Worm (Caenorhabditis elegans) whole organism, late embryonic: Measurements from ENCODE around the gene tlp-1.

Experiments
- C08G9.2 ChIP-seq: sonication (generic microtip); optimal IDR thresholded peaks from 2 replicates; lab custom pipeline; 2016; ENCODE audit warnings: mild to moderate bottlenecking, missing genetic modification characterization, moderate library complexity, missing compliant biosample characterization
- T23F11.4 ChIP-seq: fragments of 200-800 bp; sonication (Bioruptor generic); optimal IDR thresholded peaks from 2 replicates; lab custom pipeline; 2018; ENCODE audit warnings: mild to moderate bottlenecking, missing genetic modification characterization, missing compliant biosample characterization
- ceh-18 ChIP-seq: sonication (generic microtip); optimal IDR thresholded peaks from 2 replicates; lab custom pipeline; 2016; ENCODE audit warnings: missing genetic modification characterization, missing compliant biosample characterization
- ceh-2 ChIP-seq: sonication (generic microtip); optimal IDR thresholded peaks from 2 replicates; lab custom pipeline; 2016; ENCODE audit warnings: missing genotype, missing genetic modification characterization, missing compliant biosample characterization
- ceh-34 ChIP-seq: sonication (generic microtip); optimal IDR thresholded peaks from 2 replicates; lab custom pipeline; 2016; ENCODE audit warnings: mild to moderate bottlenecking, missing genetic modification characterization, missing compliant biosample characterization
- ceh-45 ChIP-seq: fragments of 200-800 bp; sonication (Bioruptor generic); IDR thresholded peaks from 2 replicates; pipeline ENCODE4 v1.3.6; 2022; ENCODE audit warnings: missing genetic modification reagents, missing genetic modification characterization, missing compliant biosample characterization
- ceh-6 ChIP-seq: fragments of 200-800 bp; sonication (Bioruptor generic); optimal IDR thresholded peaks from 2 replicates; lab custom pipeline; 2018; ENCODE audit warnings: mild to moderate bottlenecking, missing genetic modification characterization, missing compliant biosample characterization
- che-1 ChIP-seq: sonication (generic microtip); optimal IDR thresholded peaks from 2 replicates; lab custom pipeline; 2016; ENCODE audit warnings: mild to moderate bottlenecking, missing genetic modification characterization, missing compliant biosample characterization
- dve-1 ChIP-seq: sonication (generic microtip); optimal IDR thresholded peaks from 2 replicates; lab custom pipeline; 2017; ENCODE audit warnings: antibody characterized with exemption, mild to moderate bottlenecking, missing genetic modification characterization, missing compliant biosample characterization
- ets-4 ChIP-seq: sonication (generic microtip); optimal IDR thresholded peaks from 2 replicates; lab custom pipeline; 2016; ENCODE audit warnings: missing genetic modification characterization, missing compliant biosample characterization
- fax-1 ChIP-seq: sonication (generic microtip); optimal IDR thresholded peaks from 2 replicates; lab custom pipeline; 2016; ENCODE audit warnings: missing genotype, missing genetic modification characterization, missing compliant biosample characterization
- fkh-10 ChIP-seq: fragments of 150-350 bp; optimal IDR thresholded peaks from 2 replicates; lab custom pipeline; 2014; ENCODE audit warnings: missing biosample characterization, missing genetic modification reagents, missing genetic modification characterization
- hlh-15 ChIP-seq: sonication (generic microtip); optimal IDR thresholded peaks from 2 replicates; lab custom pipeline; 2016; ENCODE audit warnings: missing genetic modification characterization, missing compliant biosample characterization
- hlh-6 ChIP-seq: sonication (generic microtip); optimal IDR thresholded peaks from 2 replicates; lab custom pipeline; 2016; ENCODE audit warnings: missing genotype, missing genetic modification characterization, missing compliant biosample characterization
- hlh-8 ChIP-seq: sonication (generic microtip); optimal IDR thresholded peaks from 2 replicates; lab custom pipeline; 2016; ENCODE audit warnings: missing genotype, missing genetic modification characterization, missing compliant biosample characterization
- lin-11 ChIP-seq: fragments of 200-800 bp; sonication (Bioruptor generic); optimal IDR thresholded peaks from 2 replicates; lab custom pipeline; 2018; ENCODE audit warnings: mild to moderate bottlenecking, missing genetic modification characterization, missing compliant biosample characterization
- mec-3 ChIP-seq: sonication (generic microtip); optimal IDR thresholded peaks from 2 replicates; lab custom pipeline; 2016; ENCODE audit warnings: borderline replicate concordance, missing genetic modification characterization, missing compliant biosample characterization
- nhr-232 ChIP-seq: sonication (generic microtip); optimal IDR thresholded peaks from 2 replicates; lab custom pipeline; 2016; ENCODE audit warnings: missing genetic modification characterization, missing compliant biosample characterization
- odd-2 ChIP-seq: sonication (generic microtip); optimal IDR thresholded peaks from 2 replicates; lab custom pipeline; 2017; ENCODE audit warnings: antibody characterized with exemption, mild to moderate bottlenecking, missing genetic modification characterization, missing compliant biosample characterization
- pat-9 ChIP-seq: fragments of 200-800 bp; sonication (Bioruptor generic); optimal IDR thresholded peaks from 2 replicates; lab custom pipeline; 2018; ENCODE audit warnings: mild to moderate bottlenecking, missing genetic modification characterization, moderate library complexity, missing compliant biosample characterization
- pax-1 ChIP-seq: fragments of 150-350 bp; optimal IDR thresholded peaks from 2 replicates; lab custom pipeline; 2014; ENCODE audit warnings: missing biosample characterization, missing genetic modification characterization
- pha-4 ChIP-seq: fragments of 150-350 bp; optimal IDR thresholded peaks from 2 replicates; lab custom pipeline; 2018; ENCODE audit warnings: missing biosample characterization, missing genetic modification reagents, missing genetic modification characterization
- rnt-1 ChIP-seq: sonication (generic microtip); optimal IDR thresholded peaks from 2 replicates; lab custom pipeline; 2016; ENCODE audit warnings: missing genetic modification characterization, missing compliant biosample characterization
- sdc-2 ChIP-seq: sonication (generic microtip); optimal IDR thresholded peaks from 2 replicates; lab custom pipeline; 2016; ENCODE audit warnings: missing genotype, missing genetic modification characterization, missing compliant biosample characterization
- sox-2 ChIP-seq: fragments of 200-800 bp; sonication (Bioruptor generic); IDR thresholded peaks from 2 replicates; pipeline ENCODE4 v1.3.6; 2022; ENCODE audit warnings: missing genetic modification reagents, missing genetic modification characterization, missing compliant biosample characterization
- tbx-2 ChIP-seq: sonication (generic microtip); optimal IDR thresholded peaks from 2 replicates; lab custom pipeline; 2016; ENCODE audit warnings: missing genetic modification characterization, missing compliant biosample characterization
- unc-3 ChIP-seq, 2 experiments: fragments of 200-800 bp in 1 of 2; sonication (Bioruptor generic) in 1 of 2; sonication (generic microtip) in 1 of 2; conservative IDR thresholded peaks in 1 of 2; optimal IDR thresholded peaks in 1 of 2; 2 replicates each; pipeline versions ENCODE4 v1.3.6 to Lab custom; 2016 to 2022; ENCODE audit warnings: missing compliant biosample characterization in 2 of 2, missing genetic modification characterization in 2 of 2, missing genetic modification reagents in 1 of 2
- unc-55 ChIP-seq: sonication (generic microtip); optimal IDR thresholded peaks from 2 replicates; lab custom pipeline; 2017; ENCODE audit warnings: missing biosample characterization, missing genetic modification reagents, missing genetic modification characterization

tlp-1 gene

DNA sequence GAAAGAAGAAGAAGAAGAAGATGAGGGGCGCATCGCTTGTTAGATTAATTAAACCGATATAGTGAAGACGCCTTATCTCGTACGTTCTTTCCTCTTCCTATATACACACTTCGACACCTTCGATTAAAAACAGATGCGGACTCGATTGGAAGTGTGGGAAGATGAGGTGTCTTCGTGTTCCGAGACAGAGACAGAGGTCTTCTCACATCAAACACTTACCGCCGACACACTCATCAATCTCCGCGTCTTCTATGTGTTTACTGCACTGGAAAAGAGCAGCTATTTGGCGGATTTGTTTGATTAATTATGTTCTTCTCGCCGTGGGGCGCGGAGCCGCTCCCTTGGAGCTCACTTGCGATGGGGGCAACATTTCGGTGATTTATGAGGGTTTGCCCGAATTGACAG lies 4.5 kb downstream of the tlp-1 start:
- TF ChIP-seq che-1 (tag; lab: Kevin White, UChicago) (no peak), rnt-1 (tag; lab: Kevin White, UChicago) (peak; percentile 62), nhr-232 (tag; lab: Kevin White, UChicago) (no peak), ceh-34 (tag; lab: Kevin White, UChicago) (no peak), mec-3 (tag; lab: Kevin White, UChicago) (no peak), tbx-2 (tag; lab: Kevin White, UChicago) (no peak), dve-1 (tag; lab: Kevin White, UChicago) (no peak), unc-55 (GFP tag; lab: Kevin White, UChicago) (peak; percentile 93), hlh-8 (tag; lab: Kevin White, UChicago) (peak; percentile 11), sdc-2 (tag; lab: Kevin White, UChicago) (no peak), ceh-18 (peak; percentile 36)

DNA sequence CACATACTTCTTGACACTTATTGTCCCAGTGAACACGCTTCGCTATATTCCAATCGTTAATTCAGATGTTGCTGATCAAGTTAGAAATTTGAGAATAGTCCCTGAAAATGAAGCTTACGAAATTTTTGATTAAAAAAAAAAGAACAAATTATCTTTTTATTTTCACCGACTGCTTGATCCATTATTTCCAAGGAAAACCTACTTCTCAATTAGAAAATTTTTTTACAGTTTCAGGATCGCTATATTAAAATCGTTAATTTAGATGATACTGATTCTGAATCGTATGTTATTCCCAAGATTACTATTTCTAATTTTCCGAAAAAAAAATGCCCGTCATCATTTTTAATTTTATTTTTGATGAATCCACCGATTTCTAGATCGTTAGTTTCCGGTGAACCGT lies 5.3 kb downstream of the tlp-1 start, which contains the start of gene T23G4.127:
Gene T23G4.127, minus strand, starts transcription at position 101 of the 400 bp plus-strand sequence.
- TF ChIP-seq C08G9.2 (no peak), ceh-45 (GFP tag; lab: Robert Waterston, UW) (no peak), fax-1 (tag; lab: Kevin White, UChicago) (no peak), ceh-2 (no peak), hlh-8 (tag; lab: Kevin White, UChicago) (no peak)

DNA sequence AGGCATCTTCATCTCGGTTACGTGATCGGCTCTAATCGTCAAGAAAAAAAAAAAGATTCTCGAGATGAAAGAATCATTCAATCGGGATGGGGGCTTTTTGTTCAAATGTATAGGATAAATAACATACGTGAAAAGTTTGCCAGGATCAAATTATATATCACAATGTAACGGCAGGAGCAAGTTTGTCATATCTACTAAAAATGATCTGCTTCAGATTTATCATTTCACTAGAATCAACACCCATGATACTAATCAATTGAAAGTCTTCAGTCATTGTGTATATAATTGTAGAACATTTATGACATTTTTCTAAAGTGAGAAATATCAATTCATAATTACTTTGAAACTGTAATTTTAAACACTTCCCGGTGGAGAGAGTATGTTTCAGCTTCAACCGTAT lies 7.0 kb downstream of the tlp-1 start:
- TF ChIP-seq sox-2 (GFP tag; lab: Robert Waterston, UW) (no peak), ceh-34 (tag; lab: Kevin White, UChicago) (no peak), pha-4 (no peak)

DNA sequence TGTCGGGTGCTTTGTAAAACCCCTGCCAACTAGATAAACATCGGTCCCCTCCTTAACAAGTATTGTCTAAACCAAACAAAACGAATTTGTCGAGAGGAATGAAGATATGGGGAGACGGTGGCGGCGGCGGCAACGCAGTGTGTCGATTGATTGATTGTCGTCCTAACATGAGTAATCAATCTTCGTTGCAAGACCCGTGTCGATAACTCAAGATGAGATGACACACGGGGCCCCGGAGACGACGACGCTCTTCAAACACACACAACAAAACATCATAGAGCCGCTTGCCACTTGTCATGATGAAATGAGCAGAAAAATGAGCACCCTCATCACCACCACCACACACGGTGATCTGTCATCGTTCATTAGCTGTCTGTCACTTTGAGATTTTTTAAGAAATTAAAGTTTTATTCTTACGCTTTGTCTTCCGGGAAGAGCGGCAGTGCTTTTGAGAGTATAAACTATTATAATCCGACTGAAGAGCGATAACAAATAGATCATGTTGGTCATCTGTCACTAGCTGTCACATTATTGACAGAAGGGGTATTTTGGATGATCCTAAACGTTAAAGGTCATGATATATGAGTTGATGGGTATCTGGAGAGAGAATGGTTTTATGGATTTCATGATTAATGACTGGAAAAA lies 8.0 kb downstream of the tlp-1 start:
- TF ChIP-seq rnt-1 (tag; lab: Kevin White, UChicago) (peak; percentile 79), ceh-6 (GFP tag; lab: Kevin White, UChicago) (no peak), T23F11.4 (no peak), hlh-6 (tag; lab: Kevin White, UChicago) (no peak), ceh-18 (peak; percentile 61), pha-4 (no peak), hlh-15 (no peak), odd-2 (tag; lab: Kevin White, UChicago) (no peak), pax-1 (tag; lab: Kevin White, UChicago) (no peak), sdc-2 (tag; lab: Kevin White, UChicago) (no peak), fkh-10 (GFP tag; lab: Kevin White, UChicago) (no peak), tbx-2 (tag; lab: Kevin White, UChicago) (peak; percentile 28), pat-9 (tag; lab: Kevin White, UChicago) (peak; percentile 26), unc-55 (GFP tag; lab: Kevin White, UChicago) (peak; percentile 100), unc-3 (GFP tag; conservative IDR thresholded peaks at IDR 0.05; lab: Robert Waterston, UW) (no peak), unc-3 (tag; optimal IDR thresholded peaks at IDR 0.05; lab: Kevin White, UChicago) (peak; percentile 2)
- TF ChIP-seq, all 69 proteins: peak for 6

DNA sequence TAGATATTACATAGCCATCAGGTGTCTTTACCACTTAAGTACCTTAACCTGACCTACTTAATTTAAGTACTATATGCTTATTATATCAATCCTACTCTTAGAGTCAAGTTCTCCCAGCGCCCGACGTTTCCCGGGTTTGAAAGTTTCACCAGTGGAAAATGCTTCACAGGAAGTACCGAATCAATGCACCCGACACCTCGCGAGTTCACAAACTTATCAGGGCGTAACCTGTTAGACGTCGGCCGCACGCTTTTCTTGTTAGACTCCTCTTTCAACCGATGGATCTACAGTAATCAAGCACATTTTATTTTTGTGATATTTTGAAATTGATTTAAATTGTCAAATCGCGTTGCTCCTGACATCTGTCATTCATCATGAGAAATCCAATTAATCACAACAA lies 8.6 kb downstream of the tlp-1 start:
- TF ChIP-seq odd-2 (tag; lab: Kevin White, UChicago): no peak

DNA sequence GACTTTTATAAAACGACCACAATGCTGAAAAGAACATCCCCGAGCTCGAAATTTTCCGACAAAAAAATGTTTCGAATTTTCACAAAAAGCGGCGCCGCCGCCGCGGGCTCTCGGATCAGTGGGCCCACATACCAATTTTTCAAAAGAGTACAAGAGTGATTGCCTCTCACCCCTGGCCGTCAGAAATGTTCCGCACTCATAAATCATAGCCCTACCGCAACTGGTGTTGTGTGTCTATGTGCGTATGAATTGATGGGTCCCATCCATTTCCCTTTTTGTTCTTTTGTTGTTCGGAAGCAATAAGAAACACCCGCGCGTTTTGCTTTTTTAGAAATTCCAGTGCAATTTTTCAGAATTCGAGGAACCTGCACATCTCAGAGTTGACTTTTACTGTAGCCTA lies 9.3 kb downstream of the tlp-1 start:
- TF ChIP-seq pax-1 (tag; lab: Kevin White, UChicago) (no peak), sdc-2 (tag; lab: Kevin White, UChicago) (no peak), ets-4 (tag; lab: Kevin White, UChicago) (no peak), tbx-2 (tag; lab: Kevin White, UChicago) (no peak), hlh-8 (tag; lab: Kevin White, UChicago) (no peak), lin-11 (no peak), unc-55 (GFP tag; lab: Kevin White, UChicago) (peak; percentile 92), mec-3 (tag; lab: Kevin White, UChicago) (no peak)
